Worm (Caenorhabditis elegans): ENCODE results near the gene msp-45.

Gene msp-45

ce11 chrII:5156983-5157382 is at the start of gene msp-45:
msp-45 (minus strand) TSS chrII:5157083.
- TF ChIP-seq unc-62 (GFP tag; optimal IDR thresholded peaks at IDR 0.05): no peak

ce11 chrII:5205286-5205685 is 48.4 kb upstream of the msp-45 start:
- TF ChIP-seq unc-62 (GFP tag; optimal IDR thresholded peaks at IDR 0.05): no peak

ce11 chrII:5202930-5203329 is 46.0 kb upstream of the msp-45 start, which contains the start of gene ampd-1:
ampd-1 (plus strand) TSS chrII:5203322.
- no peak for TF ChIP-seq unc-62 (GFP tag; optimal IDR thresholded peaks at IDR 0.05)

ce11 chrII:5201922-5202562 is 45.2 kb upstream of the msp-45 start:
- TF ChIP-seq unc-62 (GFP tag; optimal IDR thresholded peaks at IDR 0.05): no peak

- no peak for TF ChIP-seq unc-62 (GFP tag; optimal IDR thresholded peaks at IDR 0.05)
Measured at ce11 chrII:5200987-5201582, 44.2 kb upstream of the msp-45 start.

- no peak for TF ChIP-seq unc-62 (GFP tag; optimal IDR thresholded peaks at IDR 0.05)
Measured at ce11 chrII:5199497-5199896, 42.6 kb upstream of the msp-45 start, which contains the start of gene msp-50. msp-50 (plus strand) TSS chrII:5199797.

- TF ChIP-seq unc-62 (GFP tag; optimal IDR thresholded peaks at IDR 0.05): no peak
Measured at ce11 chrII:5195504-5195903, 38.6 kb upstream of the msp-45 start, which contains the start of gene C34F11.5. C34F11.5 (plus strand) TSS chrII:5195804.

- no peak for TF ChIP-seq unc-62 (GFP tag; optimal IDR thresholded peaks at IDR 0.05)
Measured at ce11 chrII:5194066-5194465, 37.2 kb upstream of the msp-45 start, which contains the start of gene msp-49. msp-49 (plus strand) TSS chrII:5194366.

ce11 chrII:5191766-5192165 is 34.9 kb upstream of the msp-45 start:
- TF ChIP-seq unc-62 (GFP tag; optimal IDR thresholded peaks at IDR 0.05): no peak

ce11 chrII:5187934-5188333 is 31.1 kb upstream of the msp-45 start:
- TF ChIP-seq unc-62 (GFP tag; optimal IDR thresholded peaks at IDR 0.05): no peak

ce11 chrII:5187469-5187868 is 30.6 kb upstream of the msp-45 start, which contains the start of gene crh-2:
crh-2 (minus strand) TSS chrII:5187569.
- no peak for TF ChIP-seq unc-62 (GFP tag; optimal IDR thresholded peaks at IDR 0.05)

ce11 chrII:5186870-5187269 is 30.0 kb upstream of the msp-45 start:
- no peak for TF ChIP-seq unc-62 (GFP tag; optimal IDR thresholded peaks at IDR 0.05)

ce11 chrII:5185955-5186539 is 29.2 kb upstream of the msp-45 start:
- TF ChIP-seq unc-62 (GFP tag; optimal IDR thresholded peaks at IDR 0.05): no peak

- TF ChIP-seq unc-62 (GFP tag; optimal IDR thresholded peaks at IDR 0.05): no peak
Measured at ce11 chrII:5184661-5185545, 28.0 kb upstream of the msp-45 start.

ce11 chrII:5183207-5183606 is 26.3 kb upstream of the msp-45 start:
- TF ChIP-seq unc-62 (GFP tag; optimal IDR thresholded peaks at IDR 0.05): no peak

ce11 chrII:5182451-5182850 is 25.6 kb upstream of the msp-45 start:
- no peak for TF ChIP-seq unc-62 (GFP tag; optimal IDR thresholded peaks at IDR 0.05)
